Fruit fly (Drosophila melanogaster): Measurements from ENCODE around the gene CG7872.

CG7872 gene

dm6 chrX:15578043-15578442 is at the start of gene CG7872, which contains the start of gene cerv (continued):
- no peak for TF ChIP-seq mam (GFP tag; optimal IDR thresholded peaks at IDR 0.05)
- no peak for TF ChIP-seq cg (GFP tag; optimal IDR thresholded peaks at IDR 0.05)
- no peak for TF ChIP-seq HmgD (GFP tag; optimal IDR thresholded peaks at IDR 0.05)
- no peak for TF ChIP-seq CoRest (tag; optimal IDR thresholded peaks at IDR 0.05)
- no peak for TF ChIP-seq CG6765 (GFP tag; optimal IDR thresholded peaks at IDR 0.05)
- TF ChIP-seq Doc2 (GFP tag; IDR thresholded peaks at IDR 0.05) = no peak
- no peak for TF ChIP-seq CG31224 (GFP tag; IDR thresholded peaks at IDR 0.05)
- TF ChIP-seq Rx (GFP tag; IDR thresholded peaks at IDR 0.05) = no peak
- TF ChIP-seq B-H2 (GFP tag; optimal IDR thresholded peaks at IDR 0.05) = no peak
- TF ChIP-seq lola (GFP tag; optimal IDR thresholded peaks at IDR 0.05) = no peak
- TF ChIP-seq CG14710 (tag; optimal IDR thresholded peaks at IDR 0.05) = peak; percentile 60
- no peak for TF ChIP-seq lbe (GFP tag; optimal IDR thresholded peaks at IDR 0.05)
- TF ChIP-seq CG12155 (GFP tag; optimal IDR thresholded peaks at IDR 0.05) = no peak
- no peak for TF ChIP-seq grau (tag; optimal IDR thresholded peaks at IDR 0.05)
- no peak for TF ChIP-seq CG9609 (GFP tag; optimal IDR thresholded peaks at IDR 0.05)
- no peak for TF ChIP-seq B-H1 (GFP tag; IDR thresholded peaks at IDR 0.05)
- TF ChIP-seq CG2678 (tag; optimal IDR thresholded peaks at IDR 0.05) = no peak
- TF ChIP-seq CG34422 (GFP tag; IDR thresholded peaks at IDR 0.05) = no peak
- TF ChIP-seq dysf (GFP tag; IDR thresholded peaks at IDR 0.05) = no peak
- no peak for TF ChIP-seq Sox100B (GFP tag; optimal IDR thresholded peaks at IDR 0.05)
- TF ChIP-seq oc (tag; optimal IDR thresholded peaks at IDR 0.05) = no peak
- TF ChIP-seq CG15601 (tag; optimal IDR thresholded peaks at IDR 0.05) = peak; percentile 9
- TF ChIP-seq CG3838 (GFP tag; optimal IDR thresholded peaks at IDR 0.05) = no peak
- no peak for TF ChIP-seq exex (tag; optimal IDR thresholded peaks at IDR 0.05)
- no peak for TF ChIP-seq CG4360 (GFP tag; IDR thresholded peaks at IDR 0.05)
- TF ChIP-seq Blimp-1 (GFP tag; optimal IDR thresholded peaks at IDR 0.05) = no peak
- no peak for TF ChIP-seq shn (GFP tag; optimal IDR thresholded peaks at IDR 0.05)
- no peak for TF ChIP-seq tup (GFP tag; optimal IDR thresholded peaks at IDR 0.05)
- no peak for TF ChIP-seq gcm2 (GFP tag; optimal IDR thresholded peaks at IDR 0.05)
- TF ChIP-seq Dek (tag; optimal IDR thresholded peaks at IDR 0.05) = no peak
- TF ChIP-seq pros (GFP tag; optimal IDR thresholded peaks at IDR 0.05) = no peak
- TF ChIP-seq ttk (GFP tag; IDR thresholded peaks at IDR 0.05) = no peak
- TF ChIP-seq CG33213 (GFP tag; optimal IDR thresholded peaks at IDR 0.05) = no peak
- TF ChIP-seq bbx (GFP tag; IDR thresholded peaks at IDR 0.05; ENCODE audit: partially characterized antibody) = peak; percentile 72
- no peak for TF ChIP-seq Hr3 (GFP tag; optimal IDR thresholded peaks at IDR 0.05)
- TF ChIP-seq CG18599 (GFP tag; optimal IDR thresholded peaks at IDR 0.05) = no peak
- no peak for TF ChIP-seq CG13296 (GFP tag; optimal IDR thresholded peaks at IDR 0.05)
- TF ChIP-seq CG31388 (GFP tag; optimal IDR thresholded peaks at IDR 0.05) = no peak
- no peak for TF ChIP-seq repo (GFP tag; optimal IDR thresholded peaks at IDR 0.05)
- TF ChIP-seq inv (GFP tag; IDR thresholded peaks at IDR 0.05; ENCODE audit: partially characterized antibody) = peak; percentile 50
- peak; percentile 44 for TF ChIP-seq Dp (GFP tag; optimal IDR thresholded peaks at IDR 0.05)
- TF ChIP-seq wdn (GFP tag; IDR thresholded peaks at IDR 0.05) = no peak
- no peak for TF ChIP-seq Hand (GFP tag; optimal IDR thresholded peaks at IDR 0.05)
- TF ChIP-seq rib (GFP tag; IDR thresholded peaks at IDR 0.05) = no peak
- 0 out of 3 replicates have a peak, but pooled peaks have one; percentile 51 for TF ChIP-seq CG11456 (GFP tag; IDR thresholded peaks at IDR 0.05)
- TF ChIP-seq tll (GFP tag; optimal IDR thresholded peaks at IDR 0.05) = no peak
- no peak for TF ChIP-seq CG2129 (GFP tag; IDR thresholded peaks at IDR 0.05; ENCODE audit: partially characterized antibody)
- TF ChIP-seq Taf1 (GFP tag; IDR thresholded peaks at IDR 0.05) = no peak
- no peak for TF ChIP-seq CG15011 (GFP tag; optimal IDR thresholded peaks at IDR 0.05)
- no peak for TF ChIP-seq cas (GFP tag; IDR thresholded peaks at IDR 0.05)
- TF ChIP-seq jing (GFP tag; optimal IDR thresholded peaks at IDR 0.05) = no peak

Data from whole organism, embryonic.